Fruit fly (Drosophila melanogaster) whole organism, embryonic: ENCODE measurements around the gene Esyt2.

Source experiments
- Asciz ChIP-seq: fragments of 200-800 bp; sonication (Bioruptor generic); optimal IDR thresholded peaks from 2 replicates; lab custom pipeline; 2017; ENCODE audit warnings: missing biosample characterization, mild to moderate bottlenecking, missing genetic modification characterization, missing genetic modification reagents
- Atf-2 ChIP-seq: fragments of 200-800 bp; sonication (Bioruptor generic); optimal IDR thresholded peaks from 2 replicates; lab custom pipeline; 2016; ENCODE audit warnings: missing biosample characterization, missing genetic modification characterization
- Atf3 ChIP-seq: fragments of 200-800 bp; sonication (Bioruptor generic); optimal IDR thresholded peaks from 3 replicates; lab custom pipeline; 2016; ENCODE audit warnings: missing biosample characterization, missing genetic modification characterization
- Atf6 ChIP-seq: fragments of 200-800 bp; sonication (Bioruptor generic); IDR thresholded peaks from 2 replicates; pipeline ENCODE4 v1.3.6; 2022; ENCODE audit warnings: missing biosample characterization, missing genetic modification characterization
- CG10959 ChIP-seq: fragments of 200-800 bp; sonication (Bioruptor generic); IDR thresholded peaks from 2 replicates; pipeline ENCODE4 v1.3.6; 2022; ENCODE audit warnings: missing biosample characterization, missing genetic modification characterization
- CG12219 ChIP-seq: fragments of 200-800 bp; sonication (Bioruptor generic); optimal IDR thresholded peaks from 3 replicates; lab custom pipeline; 2018; ENCODE audit warnings: missing biosample characterization, mild to moderate bottlenecking, missing genetic modification characterization
- CG12299 ChIP-seq: fragments of 200-800 bp; sonication (Bioruptor generic); optimal IDR thresholded peaks from 2 replicates; lab custom pipeline; 2018; ENCODE audit warnings: missing biosample characterization, mild to moderate bottlenecking, missing genetic modification characterization
- CG2712 ChIP-seq: fragments of 200-800 bp; optimal IDR thresholded peaks from 3 replicates; lab custom pipeline; 2019; ENCODE audit warnings: missing biosample characterization, mild to moderate bottlenecking, missing genetic modification characterization, moderate library complexity
- CG2875 ChIP-seq: fragments of 200-800 bp; sonication (Bioruptor generic); optimal IDR thresholded peaks from 2 replicates; lab custom pipeline; 2017; ENCODE audit warnings: missing biosample characterization, mild to moderate bottlenecking, missing genetic modification characterization, missing genetic modification reagents
- CG31365 ChIP-seq: fragments of 200-800 bp; sonication (Bioruptor generic); optimal IDR thresholded peaks from 2 replicates; lab custom pipeline; 2018; ENCODE audit warnings: missing biosample characterization, mild to moderate bottlenecking, missing genetic modification characterization
- CG3163 ChIP-seq: fragments of 200-800 bp; sonication (Bioruptor generic); optimal IDR thresholded peaks from 3 replicates; lab custom pipeline; 2016; ENCODE audit warnings: missing biosample characterization, missing genetic modification characterization
- CG32772 ChIP-seq: fragments of 200-800 bp; sonication (Bioruptor generic); IDR thresholded peaks from 2 replicates; pipeline ENCODE4 v1.3.6; 2022; ENCODE audit warnings: missing biosample characterization, missing genetic modification characterization
- CG33557 ChIP-seq: fragments of 200-800 bp; sonication (Bioruptor generic); optimal IDR thresholded peaks from 2 replicates; lab custom pipeline; 2019; ENCODE audit warnings: missing biosample characterization, mild to moderate bottlenecking, missing genetic modification characterization, moderate library complexity
- CG3838 ChIP-seq: fragments of 200-800 bp; sonication (Bioruptor generic); optimal IDR thresholded peaks from 3 replicates; lab custom pipeline; 2016; ENCODE audit warnings: missing biosample characterization, missing genetic modification characterization
- CG7745 ChIP-seq: fragments of 200-800 bp; sonication (Bioruptor generic); optimal IDR thresholded peaks from 2 replicates; lab custom pipeline; 2018; ENCODE audit warnings: missing biosample characterization, mild to moderate bottlenecking, missing genetic modification characterization, moderate library complexity
- CG7839 ChIP-seq: fragments of 200-800 bp; sonication (Bioruptor generic); optimal IDR thresholded peaks from 3 replicates; lab custom pipeline; 2018; ENCODE audit warnings: missing biosample characterization, mild to moderate bottlenecking, missing genetic modification characterization, moderate library complexity
- CG8281 ChIP-seq: fragments of 200-800 bp; sonication (Bioruptor generic); optimal IDR thresholded peaks from 2 replicates; lab custom pipeline; 2018; ENCODE audit warnings: missing biosample characterization, mild to moderate bottlenecking, missing genetic modification characterization, moderate library complexity
- CG8388 ChIP-seq: fragments of 200-800 bp; sonication (Bioruptor generic); optimal IDR thresholded peaks from 2 replicates; lab custom pipeline; 2019; ENCODE audit warnings: missing biosample characterization, mild to moderate bottlenecking, missing genetic modification characterization, moderate library complexity
- CoRest ChIP-seq: fragments of 200-800 bp; sonication (Bioruptor generic); optimal IDR thresholded peaks from 3 replicates; lab custom pipeline; 2018; ENCODE audit warnings: missing biosample characterization, mild to moderate bottlenecking, missing genetic modification characterization, moderate library complexity
- Doc2 ChIP-seq: fragments of 200-800 bp; sonication (Bioruptor generic); IDR thresholded peaks from 2 replicates; pipeline ENCODE4 v1.3.6; 2022; ENCODE audit warnings: missing biosample characterization, missing genetic modification characterization
- Fer3 ChIP-seq: fragments of 200-800 bp; sonication (Bioruptor generic); optimal IDR thresholded peaks from 2 replicates; lab custom pipeline; 2018; ENCODE audit warnings: missing biosample characterization, mild to moderate bottlenecking, missing genetic modification characterization, moderate library complexity
- HLH4C ChIP-seq: fragments of 200-800 bp; sonication (Bioruptor generic); IDR thresholded peaks from 3 replicates; pipeline ENCODE4 v1.3.6; 2022; ENCODE audit warnings: missing biosample characterization, missing genetic modification characterization; ENCODE audit not compliant: partially characterized antibody
- Hand ChIP-seq: fragments of 200-800 bp; sonication (Bioruptor generic); optimal IDR thresholded peaks from 2 replicates; lab custom pipeline; 2017; ENCODE audit warnings: mild to moderate bottlenecking, missing biosample characterization, missing genetic modification reagents, missing genetic modification characterization
- HmgZ ChIP-seq: fragments of 200-800 bp; sonication (Bioruptor generic); optimal IDR thresholded peaks from 2 replicates; lab custom pipeline; 2018; ENCODE audit warnings: missing biosample characterization, mild to moderate bottlenecking, missing genetic modification characterization
- Hr78 ChIP-seq, 2 experiments: fragments of 200-800 bp in 1 of 2; fragments of >200 bp in 1 of 2; sonication (Bioruptor generic) in 1 of 2; optimal IDR thresholded peaks; 2 replicates each; lab custom pipeline; 2017 to 2019; ENCODE audit warnings: missing biosample characterization in 2 of 2, missing genetic modification characterization in 2 of 2, mild to moderate bottlenecking in 1 of 2, moderate library complexity in 1 of 2
- Mrtf ChIP-seq: fragments of 200-800 bp; sonication (Bioruptor generic); IDR thresholded peaks from 3 replicates; pipeline ENCODE4 v1.3.6; 2022; ENCODE audit warnings: missing biosample characterization, missing genetic modification characterization
- NC2β ChIP-seq: fragments of 200-800 bp; sonication (Bioruptor generic); optimal IDR thresholded peaks from 2 replicates; lab custom pipeline; 2016; ENCODE audit warnings: missing biosample characterization, missing genetic modification characterization
- Oli ChIP-seq: fragments of 200-800 bp; sonication (Bioruptor generic); optimal IDR thresholded peaks from 2 replicates; lab custom pipeline; 2018; ENCODE audit warnings: missing biosample characterization, mild to moderate bottlenecking, missing genetic modification characterization, moderate library complexity
- Scr ChIP-seq: fragments of 200-800 bp; sonication (Bioruptor generic); IDR thresholded peaks from 2 replicates; pipeline ENCODE4 v1.3.6; 2022; ENCODE audit warnings: missing biosample characterization, missing genetic modification characterization; ENCODE audit not compliant: partially characterized antibody
- Sry-δ ChIP-seq: fragments of 200-800 bp; sonication (Bioruptor generic); optimal IDR thresholded peaks from 2 replicates; lab custom pipeline; 2016; ENCODE audit warnings: missing biosample characterization, missing genetic modification characterization
- Trl ChIP-seq, 3 experiments: fragments of >200 bp in 2 of 3; fragments of 200-800 bp in 1 of 3; sonication (Bioruptor generic) in 1 of 3; optimal IDR thresholded peaks; 2 replicates in 1 of 3; 3 replicates in 2 of 3; lab custom pipeline; 2016 to 2017; ENCODE audit warnings: missing biosample characterization in 1 of 3, missing genetic modification characterization in 1 of 3
- abd-A ChIP-seq: fragments of 200-800 bp; sonication (Bioruptor generic); optimal IDR thresholded peaks from 3 replicates; lab custom pipeline; 2019; ENCODE audit warnings: missing biosample characterization, mild to moderate bottlenecking, missing genetic modification characterization, moderate library complexity
- bbx ChIP-seq: fragments of 200-800 bp; sonication (Bioruptor generic); IDR thresholded peaks from 2 replicates; pipeline ENCODE4 v1.3.6; 2022; ENCODE audit warnings: missing biosample characterization, missing genetic modification characterization; ENCODE audit not compliant: partially characterized antibody
- bcd ChIP-seq: fragments of 200-800 bp; sonication (Bioruptor generic); optimal IDR thresholded peaks from 2 replicates; lab custom pipeline; 2017; ENCODE audit warnings: missing biosample characterization, mild to moderate bottlenecking, missing genetic modification characterization
- caup ChIP-seq: fragments of 200-800 bp; sonication (Bioruptor generic); optimal IDR thresholded peaks from 3 replicates; lab custom pipeline; 2017; ENCODE audit warnings: missing biosample characterization, mild to moderate bottlenecking, missing genetic modification characterization, moderate library complexity; ENCODE audit not compliant: severe bottlenecking
- exex ChIP-seq: fragments of 200-800 bp; sonication (Bioruptor generic); optimal IDR thresholded peaks from 4 replicates; lab custom pipeline; 2018; ENCODE audit warnings: missing biosample characterization, mild to moderate bottlenecking, missing genetic modification characterization, moderate library complexity
- ham ChIP-seq: fragments of 200-800 bp; sonication (Bioruptor generic); IDR thresholded peaks from 2 replicates; pipeline ENCODE4 v1.3.6; 2022; ENCODE audit warnings: missing biosample characterization, missing genetic modification characterization
- lbe ChIP-seq: fragments of 200-800 bp; sonication (Bioruptor generic); optimal IDR thresholded peaks from 2 replicates; lab custom pipeline; 2016; ENCODE audit warnings: missing biosample characterization, mild to moderate bottlenecking, missing genetic modification characterization
- lola ChIP-seq, 3 experiments: fragments of >200 bp in 2 of 3; fragments of 200-800 bp in 1 of 3; sonication (Bioruptor generic) in 1 of 3; optimal IDR thresholded peaks; 2 replicates each; lab custom pipeline; 2017 to 2019; ENCODE audit warnings: missing biosample characterization in 3 of 3, missing genetic modification characterization in 3 of 3, mild to moderate bottlenecking in 1 of 3, moderate library complexity in 1 of 3
- mld ChIP-seq: fragments of 200-800 bp; sonication (Bioruptor generic); IDR thresholded peaks from 3 replicates; pipeline ENCODE4 v1.3.6; 2022; ENCODE audit warnings: missing biosample characterization, missing genetic modification characterization; ENCODE audit not compliant: partially characterized antibody
- onecut ChIP-seq: fragments of 200-800 bp; sonication (Bioruptor generic); IDR thresholded peaks from 2 replicates; pipeline ENCODE4 v1.3.6; 2022; ENCODE audit warnings: missing biosample characterization, missing genetic modification characterization
- pum ChIP-seq: fragments of 200-800 bp; sonication (Bioruptor generic); optimal IDR thresholded peaks from 2 replicates; lab custom pipeline; 2016; ENCODE audit warnings: missing biosample characterization, missing genetic modification characterization
- schlank ChIP-seq: fragments of 200-800 bp; sonication (Bioruptor generic); optimal IDR thresholded peaks from 2 replicates; lab custom pipeline; 2018; ENCODE audit warnings: missing biosample characterization, mild to moderate bottlenecking, missing genetic modification characterization
- slou ChIP-seq: fragments of 200-800 bp; sonication (Bioruptor generic); optimal IDR thresholded peaks from 3 replicates; lab custom pipeline; 2016; ENCODE audit warnings: missing biosample characterization, missing genetic modification characterization
- twi ChIP-seq: fragments of 200-800 bp; optimal IDR thresholded peaks from 2 replicates; lab custom pipeline; 2019; ENCODE audit warnings: missing biosample characterization, mild to moderate bottlenecking, missing genetic modification characterization, moderate library complexity
- vvl ChIP-seq: fragments of 200-800 bp; sonication (Bioruptor generic); IDR thresholded peaks from 2 replicates; pipeline ENCODE4 v1.3.6; 2022; ENCODE audit warnings: missing biosample characterization, missing genetic modification characterization
- wor ChIP-seq: fragments of 200-800 bp; sonication (Bioruptor generic); IDR thresholded peaks from 2 replicates; pipeline ENCODE4 v1.3.6; 2022; ENCODE audit warnings: missing biosample characterization, missing genetic modification characterization

The Esyt2 gene

DNA sequence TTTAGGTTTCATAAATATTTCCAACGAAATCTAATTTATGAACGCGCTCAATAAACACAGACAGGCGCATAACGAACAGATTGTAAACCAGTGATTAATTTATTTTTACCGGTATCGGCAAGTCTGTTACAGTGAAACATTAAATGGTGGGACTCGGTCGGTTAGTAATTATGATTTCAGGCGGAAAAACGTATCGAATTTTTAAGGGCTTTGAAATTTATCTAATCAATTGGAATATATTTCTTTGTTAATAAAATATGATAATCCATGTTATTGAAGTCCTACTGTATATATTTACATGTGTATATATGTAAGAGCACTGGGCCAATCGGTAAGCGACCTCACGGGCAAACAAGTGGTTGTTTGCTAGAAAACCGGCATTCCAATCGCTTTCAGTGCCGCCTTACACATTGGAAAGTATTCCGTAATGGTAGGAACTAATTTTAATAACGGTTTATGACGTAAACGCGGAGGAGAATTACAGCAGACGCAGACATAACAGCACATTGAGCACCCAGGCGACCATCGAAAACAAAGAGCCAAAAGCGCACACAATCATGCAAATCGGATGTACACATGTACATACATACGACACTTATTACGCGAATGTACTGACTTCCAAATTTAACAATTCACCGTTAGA lies 1.4 kb upstream of the Esyt2 start (continued):
- TF ChIP-seq CG33557 (GFP tag; lab: Kevin White, UChicago) = peak; percentile 20
- peak; percentile 93 for TF ChIP-seq CG12219 (GFP tag; lab: Kevin White, UChicago)
- TF ChIP-seq Atf6 (GFP tag; lab: Robert Waterston, UW) = peak; percentile 98
- no peak for TF ChIP-seq Scr (GFP tag; lab: Robert Waterston, UW)
- TF ChIP-seq NC2β (GFP tag; lab: Kevin White, UChicago) = peak; percentile 83
- TF ChIP-seq lola (GFP tag; optimal IDR thresholded peaks at IDR 0.05; lab: Kevin White, UChicago) = no peak
- peak; percentile 95 for TF ChIP-seq Oli (tag; lab: Kevin White, UChicago)
- TF ChIP-seq bcd = peak; percentile 92
- peak; percentile 46 for TF ChIP-seq CG31365 (tag; lab: Kevin White, UChicago)
- peak; percentile 66 for TF ChIP-seq Doc2 (GFP tag; lab: Robert Waterston, UW)
- no peak for TF ChIP-seq CG7745 (tag; lab: Kevin White, UChicago)
- peak; percentile 86 for TF ChIP-seq exex
- TF ChIP-seq pum (GFP tag; lab: Kevin White, UChicago) = peak; percentile 72
- peak; percentile 92 for TF ChIP-seq caup (GFP tag; lab: Kevin White, UChicago)
- peak; percentile 51 for TF ChIP-seq slou (GFP tag; lab: Kevin White, UChicago)
- TF ChIP-seq wor (GFP tag; lab: Robert Waterston, UW) = peak; percentile 74
- no peak for TF ChIP-seq bbx
- TF ChIP-seq Sry-δ (GFP tag; lab: Kevin White, UChicago) = peak; percentile 48
- peak; percentile 82 for TF ChIP-seq twi (tag; lab: Kevin White, UChicago)
- peak; percentile 93 for TF ChIP-seq CG32772 (GFP tag; lab: Robert Waterston, UW)
- TF ChIP-seq CG2712 = peak; percentile 90
- peak; percentile 78 for TF ChIP-seq CG10959 (GFP tag; lab: Robert Waterston, UW)
- peak; percentile 83 for TF ChIP-seq schlank (tag; lab: Kevin White, UChicago)
- peak; percentile 83 for TF ChIP-seq ham (GFP tag; lab: Robert Waterston, UW)
- TF ChIP-seq CG8281 (tag; lab: Kevin White, UChicago) = peak; percentile 63
- peak; percentile 93 for TF ChIP-seq lbe (GFP tag; lab: Kevin White, UChicago)
- TF ChIP-seq CG2875 (GFP tag; lab: Kevin White, UChicago) = peak; percentile 74
- peak; percentile 77 for TF ChIP-seq Atf3 (GFP tag; lab: Kevin White, UChicago)
- TF ChIP-seq Hand (GFP tag; lab: Kevin White, UChicago) = peak; percentile 92
- peak; percentile 73 for TF ChIP-seq Atf-2
- TF ChIP-seq mld (GFP tag; lab: Robert Waterston, UW) = no peak; the same call in 2 of the 3 replicates
- TF ChIP-seq Hr78 (GFP tag; optimal IDR thresholded peaks at IDR 0.05; lab: Kevin White, UChicago) = peak in 1 of 2 experiments; percentile 70
- TF ChIP-seq vvl (GFP tag; lab: Robert Waterston, UW) = peak; percentile 98
- TF ChIP-seq CG3163 (GFP tag; lab: Kevin White, UChicago) = peak; percentile 67
- TF ChIP-seq Trl (optimal IDR thresholded peaks at IDR 0.05; lab: Kevin White, UChicago) = no peak
- TF ChIP-seq Trl (GFP tag; optimal IDR thresholded peaks at IDR 0.05; lab: Kevin White, UChicago) = peak; percentile 79
- peak; percentile 89 for TF ChIP-seq CG12299 (tag; lab: Kevin White, UChicago)
- TF ChIP-seq Fer3 (tag; lab: Kevin White, UChicago) = peak; percentile 91
- TF ChIP-seq CG7839 (tag; lab: Kevin White, UChicago) = peak; percentile 96
- TF ChIP-seq CoRest = peak; percentile 96
- peak; percentile 70 for TF ChIP-seq CG8388
- TF ChIP-seq abd-A (tag; lab: Kevin White, UChicago) = no peak
- TF ChIP-seq Mrtf = peak; percentile 97
- TF ChIP-seq HLH4C (GFP tag; lab: Robert Waterston, UW) = no peak
- peak; percentile 91 for TF ChIP-seq Asciz (GFP tag; lab: Kevin White, UChicago)
- peak; percentile 97 for TF ChIP-seq HmgZ (tag; lab: Kevin White, UChicago)
- no peak; the same call in 1 of the 2 replicates for TF ChIP-seq onecut (GFP tag; lab: Robert Waterston, UW)
- TF ChIP-seq CG3838 (GFP tag; lab: Kevin White, UChicago) = peak; percentile 81
